Fruit fly (Drosophila melanogaster) whole organism, embryonic: Measurements from ENCODE around the gene CG14715.

ENCODE experiments used
- Adf1 ChIP-seq: fragments of 200-800 bp; sonication (Bioruptor generic); IDR thresholded peaks from 2 replicates; pipeline ENCODE4 v1.3.6; 2022; ENCODE audit warnings: missing biosample characterization, missing genetic modification characterization
- Antp ChIP-seq: fragments of 200-800 bp; sonication (Bioruptor generic); optimal IDR thresholded peaks from 3 replicates; lab custom pipeline; 2016; ENCODE audit warnings: missing biosample characterization, missing genetic modification characterization
- Atf-2 ChIP-seq: fragments of 200-800 bp; sonication (Bioruptor generic); optimal IDR thresholded peaks from 2 replicates; lab custom pipeline; 2016; ENCODE audit warnings: missing biosample characterization, missing genetic modification characterization
- Bdp1 ChIP-seq: fragments of 200-800 bp; sonication (Bioruptor generic); optimal IDR thresholded peaks from 3 replicates; lab custom pipeline; 2016; ENCODE audit warnings: missing biosample characterization, missing genetic modification characterization
- CG10209 ChIP-seq: fragments of 200-800 bp; sonication (Bioruptor generic); optimal IDR thresholded peaks from 3 replicates; lab custom pipeline; 2017; ENCODE audit warnings: missing biosample characterization, mild to moderate bottlenecking, missing genetic modification characterization, missing genetic modification reagents
- CG10274 ChIP-seq: fragments of 200-800 bp; sonication (Bioruptor generic); optimal IDR thresholded peaks from 3 replicates; lab custom pipeline; 2017; ENCODE audit warnings: missing biosample characterization, mild to moderate bottlenecking, missing genetic modification characterization
- CG12219 ChIP-seq: fragments of 200-800 bp; sonication (Bioruptor generic); optimal IDR thresholded peaks from 3 replicates; lab custom pipeline; 2018; ENCODE audit warnings: missing biosample characterization, mild to moderate bottlenecking, missing genetic modification characterization
- CG13424 ChIP-seq: fragments of 200-800 bp; sonication (Bioruptor generic); optimal IDR thresholded peaks from 2 replicates; lab custom pipeline; 2019; ENCODE audit warnings: missing biosample characterization, mild to moderate bottlenecking, missing genetic modification characterization, moderate library complexity
- CG14050 ChIP-seq: fragments of 200-800 bp; sonication (Bioruptor generic); IDR thresholded peaks from 3 replicates; pipeline ENCODE4 v1.3.6; 2022; ENCODE audit warnings: missing biosample characterization, missing genetic modification characterization
- CG14710 ChIP-seq: fragments of 200-800 bp; sonication (Bioruptor generic); optimal IDR thresholded peaks from 3 replicates; lab custom pipeline; 2019; ENCODE audit warnings: missing biosample characterization, mild to moderate bottlenecking, missing genetic modification characterization, moderate library complexity
- CG1603 ChIP-seq: fragments of 200-800 bp; sonication (Bioruptor generic); optimal IDR thresholded peaks from 2 replicates; lab custom pipeline; 2019; ENCODE audit warnings: missing biosample characterization, mild to moderate bottlenecking, missing genetic modification characterization, moderate library complexity
- CG16815 ChIP-seq: fragments of 200-800 bp; sonication (Bioruptor generic); optimal IDR thresholded peaks from 3 replicates; lab custom pipeline; 2017; ENCODE audit warnings: missing biosample characterization, mild to moderate bottlenecking, missing genetic modification characterization
- CG31365 ChIP-seq: fragments of 200-800 bp; sonication (Bioruptor generic); optimal IDR thresholded peaks from 2 replicates; lab custom pipeline; 2018; ENCODE audit warnings: missing biosample characterization, mild to moderate bottlenecking, missing genetic modification characterization
- CG32767 ChIP-seq: fragments of 200-800 bp; sonication (Bioruptor generic); IDR thresholded peaks from 2 replicates; pipeline ENCODE4 v1.3.6; 2022; ENCODE audit warnings: missing biosample characterization, missing genetic modification characterization
- CG3838 ChIP-seq: fragments of 200-800 bp; sonication (Bioruptor generic); optimal IDR thresholded peaks from 3 replicates; lab custom pipeline; 2016; ENCODE audit warnings: missing biosample characterization, missing genetic modification characterization
- CG5245 ChIP-seq: fragments of 200-800 bp; sonication (Bioruptor generic); optimal IDR thresholded peaks from 3 replicates; lab custom pipeline; 2016; ENCODE audit warnings: missing biosample characterization, missing genetic modification characterization
- CG6654 ChIP-seq: fragments of 200-800 bp; sonication (Bioruptor generic); optimal IDR thresholded peaks from 2 replicates; lab custom pipeline; 2017; ENCODE audit warnings: missing biosample characterization, mild to moderate bottlenecking, missing genetic modification characterization
- CG6813 ChIP-seq: fragments of 200-800 bp; sonication (Bioruptor generic); optimal IDR thresholded peaks from 2 replicates; lab custom pipeline; 2017; ENCODE audit warnings: missing biosample characterization, missing genetic modification characterization, mild to moderate bottlenecking, moderate library complexity, missing genetic modification reagents
- CG7963 ChIP-seq: fragments of 200-800 bp; sonication (Bioruptor generic); IDR thresholded peaks from 3 replicates; pipeline ENCODE4 v1.3.6; 2022; ENCODE audit warnings: missing biosample characterization, missing genetic modification characterization; ENCODE audit not compliant: partially characterized antibody
- CG8089 ChIP-seq: fragments of 200-800 bp; sonication (Bioruptor generic); optimal IDR thresholded peaks from 3 replicates; lab custom pipeline; 2016; ENCODE audit warnings: missing biosample characterization, missing genetic modification characterization
- CG8924 ChIP-seq: fragments of 200-800 bp; optimal IDR thresholded peaks from 3 replicates; lab custom pipeline; 2019; ENCODE audit warnings: missing biosample characterization, mild to moderate bottlenecking, missing genetic modification characterization, moderate library complexity
- CG9215 ChIP-seq: fragments of 200-800 bp; sonication (Bioruptor generic); IDR thresholded peaks from 2 replicates; pipeline ENCODE4 v1.3.6; 2022; ENCODE audit warnings: missing biosample characterization, missing genetic modification characterization
- CG9727 ChIP-seq: fragments of 200-800 bp; sonication (Bioruptor generic); optimal IDR thresholded peaks from 3 replicates; lab custom pipeline; 2017; ENCODE audit warnings: missing biosample characterization, mild to moderate bottlenecking, missing genetic modification characterization
- Chrac-16 ChIP-seq: fragments of 200-800 bp; sonication (Bioruptor generic); optimal IDR thresholded peaks from 3 replicates; lab custom pipeline; 2016; ENCODE audit warnings: missing biosample characterization, missing genetic modification characterization
- Elba2 ChIP-seq: fragments of 200-800 bp; sonication (Bioruptor generic); optimal IDR thresholded peaks from 3 replicates; lab custom pipeline; 2016; ENCODE audit warnings: missing biosample characterization, missing genetic modification characterization
- Fer1 ChIP-seq: fragments of 200-800 bp; sonication (Bioruptor generic); optimal IDR thresholded peaks from 2 replicates; lab custom pipeline; 2017; ENCODE audit warnings: missing biosample characterization, mild to moderate bottlenecking, missing genetic modification characterization
- HmgZ ChIP-seq: fragments of 200-800 bp; sonication (Bioruptor generic); optimal IDR thresholded peaks from 2 replicates; lab custom pipeline; 2018; ENCODE audit warnings: missing biosample characterization, mild to moderate bottlenecking, missing genetic modification characterization
- Hr39 ChIP-seq: fragments of >200 bp; optimal IDR thresholded peaks from 2 replicates; lab custom pipeline; 2017
- MTF-1 ChIP-seq: fragments of 200-800 bp; sonication (Bioruptor generic); optimal IDR thresholded peaks from 2 replicates; lab custom pipeline; 2018; ENCODE audit warnings: missing biosample characterization, mild to moderate bottlenecking, missing genetic modification characterization, borderline replicate concordance
- Neu2 ChIP-seq: fragments of 200-800 bp; sonication (Bioruptor generic); optimal IDR thresholded peaks from 3 replicates; lab custom pipeline; 2016; ENCODE audit warnings: missing biosample characterization, missing genetic modification characterization, borderline replicate concordance
- Rx ChIP-seq: fragments of 200-800 bp; sonication (Bioruptor generic); IDR thresholded peaks from 2 replicates; pipeline ENCODE4 v1.3.6; 2022; ENCODE audit warnings: missing biosample characterization, missing genetic modification characterization
- Sin3A ChIP-seq: fragments of >200 bp; optimal IDR thresholded peaks from 2 replicates; lab custom pipeline; 2018
- bab2 ChIP-seq: fragments of 200-800 bp; sonication (Bioruptor generic); optimal IDR thresholded peaks from 2 replicates; lab custom pipeline; 2016; ENCODE audit warnings: missing biosample characterization, missing genetic modification characterization
- ci ChIP-seq: fragments of 200-800 bp; sonication (Bioruptor generic); IDR thresholded peaks from 3 replicates; pipeline ENCODE4 v1.3.6; 2022; ENCODE audit warnings: missing biosample characterization, missing genetic modification characterization
- crol ChIP-seq: fragments of 200-800 bp; sonication (Bioruptor generic); IDR thresholded peaks from 2 replicates; pipeline ENCODE4 v1.3.6; 2022; ENCODE audit warnings: missing biosample characterization, missing genetic modification characterization
- da ChIP-seq: fragments of 200-800 bp; sonication (Bioruptor generic); optimal IDR thresholded peaks from 2 replicates; lab custom pipeline; 2016; ENCODE audit warnings: missing biosample characterization, missing genetic modification characterization
- dpn ChIP-seq, 2 experiments: fragments of 200-800 bp; sonication (Bioruptor generic); optimal IDR thresholded peaks; 3 replicates each; lab custom pipeline; 2016; ENCODE audit warnings: missing biosample characterization in 2 of 2, missing genetic modification characterization in 2 of 2
- en ChIP-seq: fragments of 200-800 bp; sonication (Bioruptor generic); optimal IDR thresholded peaks from 2 replicates; lab custom pipeline; 2016; ENCODE audit warnings: missing biosample characterization, missing genetic modification characterization
- eyg ChIP-seq: fragments of 200-800 bp; sonication (Bioruptor generic); optimal IDR thresholded peaks from 3 replicates; lab custom pipeline; 2016; ENCODE audit warnings: missing biosample characterization, missing genetic modification characterization
- fd3F ChIP-seq: fragments of 200-800 bp; sonication (Bioruptor generic); optimal IDR thresholded peaks from 2 replicates; lab custom pipeline; 2018; ENCODE audit warnings: missing biosample characterization, mild to moderate bottlenecking, missing genetic modification characterization, moderate library complexity
- grau ChIP-seq: fragments of 200-800 bp; optimal IDR thresholded peaks from 3 replicates; lab custom pipeline; 2019; ENCODE audit warnings: missing biosample characterization, mild to moderate bottlenecking, missing genetic modification characterization, moderate library complexity
- ham ChIP-seq: fragments of 200-800 bp; sonication (Bioruptor generic); IDR thresholded peaks from 2 replicates; pipeline ENCODE4 v1.3.6; 2022; ENCODE audit warnings: missing biosample characterization, missing genetic modification characterization
- insv ChIP-seq, 2 experiments: fragments of 200-800 bp; sonication (Bioruptor generic); optimal IDR thresholded peaks; 3 replicates each; lab custom pipeline; 2016 to 2018; ENCODE audit warnings: missing biosample characterization in 2 of 2, missing genetic modification characterization in 2 of 2
- lola ChIP-seq, 3 experiments: fragments of >200 bp in 2 of 3; fragments of 200-800 bp in 1 of 3; sonication (Bioruptor generic) in 1 of 3; optimal IDR thresholded peaks; 2 replicates each; lab custom pipeline; 2017 to 2019; ENCODE audit warnings: missing biosample characterization in 3 of 3, missing genetic modification characterization in 3 of 3, mild to moderate bottlenecking in 1 of 3, moderate library complexity in 1 of 3
- pan ChIP-seq, 4 experiments: fragments of >200 bp in 3 of 4; fragments of 200-800 bp in 1 of 4; sonication (Bioruptor generic) in 1 of 4; optimal IDR thresholded peaks in 3 of 4; IDR thresholded peaks in 1 of 4; 2 replicates each; pipeline versions ENCODE4 v1.3.6 to Lab custom; 2017 to 2022; ENCODE audit warnings: missing biosample characterization in 2 of 4, missing genetic modification characterization in 2 of 4, mixed read lengths in 1 of 4
- prd ChIP-seq, 3 experiments: fragments of >200 bp in 2 of 3; fragments of 200-800 bp in 1 of 3; sonication (Bioruptor generic) in 1 of 3; optimal IDR thresholded peaks in 2 of 3; IDR thresholded peaks in 1 of 3; 2 replicates in 2 of 3; 3 replicates in 1 of 3; pipeline versions ENCODE4 v1.3.6 to Lab custom; 2017 to 2022; ENCODE audit warnings: missing biosample characterization in 1 of 3, missing genetic modification characterization in 1 of 3
- repo ChIP-seq: fragments of 200-800 bp; sonication (Bioruptor generic); optimal IDR thresholded peaks from 2 replicates; lab custom pipeline; 2016; ENCODE audit warnings: missing biosample characterization, missing genetic modification characterization
- sd ChIP-seq: fragments of 200-800 bp; sonication (Bioruptor generic); optimal IDR thresholded peaks from 3 replicates; lab custom pipeline; 2018; ENCODE audit warnings: missing biosample characterization, mild to moderate bottlenecking, missing genetic modification characterization, moderate library complexity
- sens ChIP-seq: fragments of 200-800 bp; sonication (Bioruptor generic); peaks from one replicate; lab custom pipeline; 2016; ENCODE audit warnings: missing biosample characterization, missing genetic modification characterization
- unpg ChIP-seq: fragments of 200-800 bp; sonication (Bioruptor generic); optimal IDR thresholded peaks from 3 replicates; lab custom pipeline; 2018; ENCODE audit warnings: missing biosample characterization, mild to moderate bottlenecking, missing genetic modification characterization, moderate library complexity
- zen ChIP-seq: fragments of 200-800 bp; sonication (Bioruptor generic); optimal IDR thresholded peaks from 3 replicates; lab custom pipeline; 2018; ENCODE audit warnings: missing biosample characterization, mild to moderate bottlenecking, missing genetic modification characterization, moderate library complexity

Gene CG14715

dm6 chr3R:11657786-11658193 lies 16.2 kb upstream of the CG14715 start (continued):
- TF ChIP-seq Bdp1 (GFP tag; lab: Kevin White, UChicago) (no peak), en (GFP tag; lab: Kevin White, UChicago) (no peak), Fer1 (GFP tag; lab: Kevin White, UChicago) (no peak), fd3F (no peak), sd (tag; lab: Kevin White, UChicago) (peak; percentile 99), ci (no peak), repo (GFP tag; lab: Kevin White, UChicago) (no peak), Sin3A (lab: Kevin White, UChicago) (no peak), zen (tag; lab: Kevin White, UChicago) (no peak), sens (GFP tag; lab: Kevin White, UChicago) (peak; percentile 81), grau (tag; lab: Kevin White, UChicago) (peak; percentile 47), CG10274 (GFP tag; lab: Kevin White, UChicago) (no peak), Chrac-16 (GFP tag; lab: Kevin White, UChicago) (peak; percentile 36), Hr39 (lab: Kevin White, UChicago) (no peak), eyg (no peak), CG6813 (GFP tag; lab: Kevin White, UChicago) (no peak), da (GFP tag; lab: Kevin White, UChicago) (no peak), Antp (GFP tag; lab: Kevin White, UChicago) (no peak), pan (optimal IDR thresholded peaks at IDR 0.05; lab: Kevin White, UChicago) (no peak), pan (GFP tag; optimal IDR thresholded peaks at IDR 0.05 in 1 of 2, IDR thresholded peaks at IDR 0.05 in 1 of 2) (no peak), CG6654 (GFP tag; lab: Kevin White, UChicago) (no peak), Adf1 (GFP tag; lab: Robert Waterston, UW) (no peak), CG13424 (tag; lab: Kevin White, UChicago) (peak; percentile 33), Rx (GFP tag; lab: Robert Waterston, UW) (no peak), CG32767 (no peak), MTF-1 (GFP tag; lab: Kevin White, UChicago) (no peak), HmgZ (no peak), Neu2 (GFP tag; lab: Kevin White, UChicago) (no peak), CG3838 (GFP tag; lab: Kevin White, UChicago) (no peak), dpn (GFP tag; optimal IDR thresholded peaks at IDR 0.05; lab: Kevin White, UChicago) (peak; percentile 4 to 41), ham (GFP tag; lab: Robert Waterston, UW) (no peak), Elba2 (GFP tag; lab: Kevin White, UChicago) (no peak), CG1603 (tag; lab: Kevin White, UChicago) (peak; percentile 38), unpg (GFP tag; lab: Kevin White, UChicago) (peak; percentile 48), CG8089 (no peak), CG7963 (GFP tag; lab: Robert Waterston, UW) (no peak), lola (GFP tag; optimal IDR thresholded peaks at IDR 0.05; lab: Kevin White, UChicago) (peak in 1 of 3 experiments; percentile 31), CG14050 (no peak), CG31365 (no peak), CG9727 (GFP tag; lab: Kevin White, UChicago) (peak; percentile 36), crol (no peak), Atf-2 (GFP tag; lab: Kevin White, UChicago) (no peak), CG14710 (tag; lab: Kevin White, UChicago) (peak; percentile 4), CG9215 (GFP tag; lab: Robert Waterston, UW) (no peak), prd (optimal IDR thresholded peaks at IDR 0.05; lab: Kevin White, UChicago) (no peak), prd (GFP tag; IDR thresholded peaks at IDR 0.05; lab: Robert Waterston, UW) (peak; percentile 42; the same call in 1 of the 3 replicates), CG16815 (no peak), CG8924 (tag; lab: Kevin White, UChicago) (peak; percentile 13), bab2 (peak; percentile 24), CG12219 (GFP tag; lab: Kevin White, UChicago) (no peak), insv (GFP tag; optimal IDR thresholded peaks at IDR 0.05; lab: Kevin White, UChicago) (no peak), CG5245 (GFP tag; lab: Kevin White, UChicago) (no peak), CG10209 (GFP tag; lab: Kevin White, UChicago) (no peak)
